Worm (Caenorhabditis elegans): ENCODE data around the gene dmsr-11.

ce11 chrV:6808962-6809361, 5.1 kb upstream of the dmsr-11 start, which contains the start of gene dmsr-16:
- TF ChIP-seq nhr-77 (tag; optimal IDR thresholded peaks at IDR 0.05): no peak
- no peak for TF ChIP-seq elt-3 (tag; optimal IDR thresholded peaks at IDR 0.05)

Measured in whole organism, L3 larva.